Worm (Caenorhabditis elegans) whole organism, L2 larva: Measurements from ENCODE around the gene srw-39.
A peak's percentile ranks its signal among the peaks of the same experiment; 100 is the strongest.

Experiments
- C34F6.9 ChIP-seq: fragments of 150-350 bp; optimal IDR thresholded peaks from 2 replicates; lab custom pipeline; 2014; ENCODE audit warnings: missing biosample characterization, missing genetic modification characterization
- F13H6.1 ChIP-seq: sonication (generic microtip); optimal IDR thresholded peaks from 2 replicates; lab custom pipeline; 2016; ENCODE audit warnings: missing genetic modification characterization, missing compliant biosample characterization
- R02D3.7 ChIP-seq: fragments of 150-350 bp; optimal IDR thresholded peaks from 2 replicates; lab custom pipeline; 2014; ENCODE audit warnings: missing biosample characterization, missing genetic modification characterization
- alr-1 ChIP-seq: fragments of 150-350 bp; optimal IDR thresholded peaks from 2 replicates; lab custom pipeline; 2014; ENCODE audit warnings: missing biosample characterization, missing genetic modification characterization
- ama-1 ChIP-seq: fragments of 150-350 bp; optimal IDR thresholded peaks from 2 replicates; lab custom pipeline; 2018; ENCODE audit warnings: inconsistent platforms
- blmp-1 ChIP-seq: sonication (generic microtip); optimal IDR thresholded peaks from 2 replicates; lab custom pipeline; 2017; ENCODE audit warnings: missing genetic modification characterization, mild to moderate bottlenecking, missing compliant biosample characterization, antibody characterized with exemption, moderate library complexity; ENCODE audit not compliant: insufficient read depth
- ceh-16 ChIP-seq: fragments of 150-350 bp; optimal IDR thresholded peaks from 2 replicates; lab custom pipeline; 2014; ENCODE audit warnings: missing biosample characterization, missing genetic modification characterization
- ceh-82 ChIP-seq: fragments of 150-350 bp; optimal IDR thresholded peaks from 2 replicates; lab custom pipeline; 2014; ENCODE audit warnings: missing biosample characterization, missing genetic modification characterization
- dmd-4 ChIP-seq: sonication (generic microtip); optimal IDR thresholded peaks from 2 replicates; lab custom pipeline; 2017; ENCODE audit warnings: missing biosample characterization, missing genetic modification characterization
- egl-27 ChIP-seq: sonication (generic microtip); optimal IDR thresholded peaks from 3 replicates; lab custom pipeline; 2017; ENCODE audit warnings: missing biosample characterization, missing genetic modification reagents, missing genetic modification characterization
- elt-1 ChIP-seq: fragments of 150-350 bp; optimal IDR thresholded peaks from 2 replicates; lab custom pipeline; 2014; ENCODE audit warnings: missing biosample characterization, missing genetic modification characterization
- fos-1 ChIP-seq: fragments of 150-350 bp; optimal IDR thresholded peaks from 2 replicates; lab custom pipeline; 2014; ENCODE audit warnings: missing biosample characterization, missing genetic modification characterization
- gmeb-1 ChIP-seq: fragments of 150-350 bp; optimal IDR thresholded peaks from 2 replicates; lab custom pipeline; 2014; ENCODE audit warnings: missing biosample characterization, missing genetic modification characterization
- lin-11 ChIP-seq: fragments of 150-350 bp; sonication (generic microtip); optimal IDR thresholded peaks from 2 replicates; lab custom pipeline; 2014; ENCODE audit warnings: missing biosample characterization, missing genetic modification characterization, inconsistent platforms, mixed read lengths
- lin-13 ChIP-seq: fragments of 150-350 bp; optimal IDR thresholded peaks from 2 replicates; lab custom pipeline; 2014; ENCODE audit warnings: missing biosample characterization, missing genetic modification reagents, missing genetic modification characterization
- lsy-2 ChIP-seq, 2 experiments: fragments of 150-350 bp in 1 of 2; sonication (generic microtip) in 1 of 2; optimal IDR thresholded peaks; 2 replicates each; lab custom pipeline; 2014 to 2017; ENCODE audit warnings: missing biosample characterization in 2 of 2, missing genetic modification characterization in 2 of 2
- mab-5 ChIP-seq: fragments of 150-350 bp; optimal IDR thresholded peaks from 2 replicates; lab custom pipeline; 2014; ENCODE audit warnings: missing biosample characterization, missing genetic modification characterization
- mbf-1 ChIP-seq: sonication (generic microtip); optimal IDR thresholded peaks from 2 replicates; lab custom pipeline; 2017; ENCODE audit warnings: missing biosample characterization, missing genetic modification characterization
- nhr-10 ChIP-seq: sonication (generic microtip); optimal IDR thresholded peaks from 2 replicates; lab custom pipeline; 2017; ENCODE audit warnings: missing biosample characterization, missing genetic modification characterization
- nhr-11 ChIP-seq: fragments of 150-350 bp; optimal IDR thresholded peaks from 2 replicates; lab custom pipeline; 2014; ENCODE audit warnings: missing biosample characterization, missing genetic modification characterization
- nhr-12 ChIP-seq: fragments of 150-350 bp; optimal IDR thresholded peaks from 2 replicates; lab custom pipeline; 2014; ENCODE audit warnings: missing biosample characterization, missing genetic modification characterization
- nhr-129 ChIP-seq: fragments of 150-350 bp; optimal IDR thresholded peaks from 2 replicates; lab custom pipeline; 2014; ENCODE audit warnings: missing biosample characterization, missing genetic modification characterization
- nhr-23 ChIP-seq: fragments of 150-350 bp; optimal IDR thresholded peaks from 2 replicates; lab custom pipeline; 2014; ENCODE audit warnings: missing biosample characterization, missing genetic modification reagents, missing genetic modification characterization
- nhr-237 ChIP-seq: fragments of 150-350 bp; optimal IDR thresholded peaks from 2 replicates; lab custom pipeline; 2014; ENCODE audit warnings: missing biosample characterization, missing genetic modification characterization
- nhr-25 ChIP-seq: fragments of 150-350 bp; sonication (generic microtip); optimal IDR thresholded peaks from 3 replicates; lab custom pipeline; 2014; ENCODE audit warnings: missing biosample characterization, missing genetic modification characterization
- nhr-77 ChIP-seq: fragments of 150-350 bp; optimal IDR thresholded peaks from 2 replicates; lab custom pipeline; 2014; ENCODE audit warnings: missing biosample characterization, missing genetic modification characterization
- peb-1 ChIP-seq: fragments of 150-350 bp; optimal IDR thresholded peaks from 2 replicates; lab custom pipeline; 2014; ENCODE audit warnings: missing biosample characterization, missing genetic modification characterization
- sem-4 ChIP-seq: fragments of 150-350 bp; optimal IDR thresholded peaks from 2 replicates; lab custom pipeline; 2014; ENCODE audit warnings: missing biosample characterization, missing genetic modification reagents, missing genetic modification characterization
- skn-1 ChIP-seq: sonication (generic microtip); optimal IDR thresholded peaks from 2 replicates; lab custom pipeline; 2017; ENCODE audit warnings: missing biosample characterization, missing genetic modification characterization
- sma-3 ChIP-seq: sonication (generic microtip); optimal IDR thresholded peaks from 2 replicates; lab custom pipeline; 2016; ENCODE audit warnings: missing genetic modification reagents, missing genetic modification characterization, missing compliant biosample characterization
- unc-39 ChIP-seq: fragments of 150-350 bp; optimal IDR thresholded peaks from 2 replicates; lab custom pipeline; 2014; ENCODE audit warnings: missing biosample characterization, missing genetic modification characterization
- unc-55 ChIP-seq: fragments of 150-350 bp; sonication (generic microtip); optimal IDR thresholded peaks from 3 replicates; lab custom pipeline; 2014; ENCODE audit warnings: missing biosample characterization, missing genetic modification reagents, missing genetic modification characterization
- zag-1 ChIP-seq: fragments of 150-350 bp; optimal IDR thresholded peaks from 2 replicates; lab custom pipeline; 2014; ENCODE audit warnings: missing biosample characterization, missing genetic modification characterization
- ztf-1 ChIP-seq: fragments of 200-800 bp; sonication (Bioruptor generic); conservative IDR thresholded peaks from 2 replicates; pipeline ENCODE4 v1.3.6; 2022; ENCODE audit warnings: missing genetic modification characterization, missing compliant biosample characterization
- ztf-4 ChIP-seq: fragments of 150-350 bp; optimal IDR thresholded peaks from 2 replicates; lab custom pipeline; 2014; ENCODE audit warnings: missing biosample characterization, missing genetic modification characterization

srw-39 gene

DNA sequence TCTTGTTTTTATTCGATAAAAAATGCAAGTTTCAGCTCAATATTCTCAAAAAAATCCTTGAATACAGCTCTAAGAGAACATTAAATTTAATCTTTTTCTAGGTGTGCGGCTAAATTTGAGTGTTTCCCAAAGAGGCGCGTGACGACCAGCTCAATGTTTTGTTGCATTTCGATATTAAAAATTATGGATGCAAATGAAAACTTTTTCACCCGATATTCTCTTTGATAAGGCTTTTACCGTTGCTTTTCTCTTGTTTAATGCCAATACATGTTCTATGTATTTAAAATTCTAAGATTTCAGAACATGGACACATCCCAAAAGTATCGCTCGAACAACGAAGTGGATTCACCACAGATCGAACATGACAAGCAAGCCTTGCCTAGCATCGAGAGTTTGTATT lies 13.6 kb downstream of the srw-39 start, which contains the start of gene F19B2.6:
Gene F19B2.6, plus strand, starts transcription at position 301 of the 400 bp plus-strand sequence.
- TF ChIP-seq nhr-237 (tag; lab: Kevin White, UChicago) (no peak), C34F6.9 (tag; lab: Kevin White, UChicago) (no peak), sem-4 (tag; lab: Kevin White, UChicago) (no peak), ztf-1 (GFP tag; lab: Robert Waterston, UW) (no peak), nhr-25 (no peak), ceh-16 (no peak), elt-1 (tag; lab: Kevin White, UChicago) (no peak), zag-1 (tag; lab: Kevin White, UChicago) (no peak), nhr-10 (tag; lab: Kevin White, UChicago) (no peak), alr-1 (tag; lab: Kevin White, UChicago) (no peak), mab-5 (tag; lab: Kevin White, UChicago) (no peak), nhr-129 (tag; lab: Kevin White, UChicago) (no peak), nhr-23 (tag; lab: Kevin White, UChicago) (no peak), gmeb-1 (tag; lab: Kevin White, UChicago) (no peak), egl-27 (tag; lab: Kevin White, UChicago) (no peak)

ce11 chrV:20151855-20152254 lies 20.0 kb downstream of the srw-39 start:
- no peak for TF ChIP-seq fos-1 (tag; lab: Kevin White, UChicago)
- TF ChIP-seq R02D3.7 (tag; lab: Kevin White, UChicago), result no peak
- TF ChIP-seq nhr-11 (tag; lab: Kevin White, UChicago), result no peak
- TF ChIP-seq unc-55 (GFP tag; lab: Kevin White, UChicago), result no peak
- TF ChIP-seq peb-1, result no peak
- TF ChIP-seq mbf-1 (tag; lab: Kevin White, UChicago), result no peak
- no peak for TF ChIP-seq lin-13 (GFP tag; lab: Kevin White, UChicago)
- no peak for TF ChIP-seq mab-5 (tag; lab: Kevin White, UChicago)
- no peak for TF ChIP-seq sma-3 (GFP tag; lab: Kevin White, UChicago)
- no peak for TF ChIP-seq gmeb-1 (tag; lab: Kevin White, UChicago)
- TF ChIP-seq lsy-2 (tag; optimal IDR thresholded peaks at IDR 0.05; lab: Kevin White, UChicago), result no peak
- no peak for TF ChIP-seq ceh-82 (tag; lab: Kevin White, UChicago)
- no peak for TF ChIP-seq nhr-25
- no peak for TF ChIP-seq unc-39
- no peak for TF ChIP-seq skn-1
- no peak for TF ChIP-seq lin-11 (tag; lab: Kevin White, UChicago)
- TF ChIP-seq ztf-4 (tag; lab: Kevin White, UChicago), result no peak
- no peak for TF ChIP-seq nhr-129 (tag; lab: Kevin White, UChicago)
- TF ChIP-seq ama-1 (lab: Kevin White, UChicago), result no peak
- no peak for TF ChIP-seq blmp-1 (tag; lab: Kevin White, UChicago)

DNA sequence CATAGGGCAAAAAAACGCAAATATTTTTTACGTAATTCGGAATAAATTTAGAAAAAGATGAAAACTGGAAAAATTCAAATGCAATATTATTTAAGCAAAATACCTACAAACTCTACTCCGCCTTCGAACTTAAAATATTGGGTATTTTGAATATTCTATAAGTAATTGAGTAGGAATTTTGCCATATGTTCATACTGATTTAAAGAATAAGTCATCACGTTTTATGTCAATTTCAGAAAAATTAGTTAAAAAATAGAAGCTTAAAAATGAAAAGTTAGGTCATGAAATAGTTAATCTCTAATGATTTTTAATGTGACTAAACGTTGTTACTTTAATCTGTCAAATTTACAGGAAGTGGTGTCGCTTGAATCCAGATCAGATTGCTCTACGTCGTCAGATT lies 20.4 kb downstream of the srw-39 start, which contains the start of gene F19B2.7:
Gene F19B2.7, plus strand, starts transcription at position 301 of the 400 bp plus-strand sequence.
- no peak for TF ChIP-seq R02D3.7 (tag; lab: Kevin White, UChicago)
- no peak for TF ChIP-seq F13H6.1
- no peak for TF ChIP-seq nhr-11 (tag; lab: Kevin White, UChicago)
- no peak for TF ChIP-seq nhr-77 (tag; lab: Kevin White, UChicago)
- no peak for TF ChIP-seq ztf-1 (GFP tag; lab: Robert Waterston, UW)

ce11 chrV:20147662-20148245 lies 24.1 kb downstream of the srw-39 start, which contains the start of gene Y113G7A.13:
TSS of gene Y113G7A.13 (plus strand) at chrV:20148195.
- no peak for TF ChIP-seq dmd-4 (tag; lab: Kevin White, UChicago)
- no peak for TF ChIP-seq ztf-4 (tag; lab: Kevin White, UChicago)
- TF ChIP-seq gmeb-1 (tag; lab: Kevin White, UChicago), result peak; percentile 35
- TF ChIP-seq fos-1 (tag; lab: Kevin White, UChicago), result peak; percentile 75

ce11 chrV:20143711-20144110 lies 28.1 kb downstream of the srw-39 start:
- TF ChIP-seq nhr-12 (no peak), alr-1 (tag; lab: Kevin White, UChicago) (no peak), ztf-4 (tag; lab: Kevin White, UChicago) (no peak)
- TF ChIP-seq, all 48 proteins: peak for 0
